Fruit fly (Drosophila melanogaster) whole organism, embryonic: Measurements from ENCODE around the gene mbm.

Source experiments
- Abd-B ChIP-seq: fragments of 200-800 bp; sonication (Bioruptor generic); optimal IDR thresholded peaks from 2 replicates; lab custom pipeline; 2018; ENCODE audit warnings: missing biosample characterization, mild to moderate bottlenecking, missing genetic modification characterization, moderate library complexity
- Ada2b ChIP-seq: fragments of 200-800 bp; sonication (Bioruptor generic); IDR thresholded peaks from 2 replicates; pipeline ENCODE4 v1.3.6; 2022; ENCODE audit warnings: missing biosample characterization, missing genetic modification characterization
- Antp ChIP-seq: fragments of 200-800 bp; sonication (Bioruptor generic); optimal IDR thresholded peaks from 3 replicates; lab custom pipeline; 2016; ENCODE audit warnings: missing biosample characterization, missing genetic modification characterization
- BtbVII ChIP-seq: fragments of 200-800 bp; sonication (Bioruptor generic); optimal IDR thresholded peaks from 3 replicates; lab custom pipeline; 2017; ENCODE audit warnings: missing biosample characterization, mild to moderate bottlenecking, missing genetic modification characterization
- CG10654 ChIP-seq: fragments of 200-800 bp; sonication (Bioruptor generic); optimal IDR thresholded peaks from 2 replicates; lab custom pipeline; 2016; ENCODE audit warnings: missing biosample characterization, missing genetic modification characterization
- CG11456 ChIP-seq: fragments of 200-800 bp; sonication (Bioruptor generic); IDR thresholded peaks from 3 replicates; pipeline ENCODE4 v1.3.6; 2022; ENCODE audit warnings: missing biosample characterization, missing genetic modification characterization
- CG11723 ChIP-seq: fragments of 200-800 bp; sonication (Bioruptor generic); optimal IDR thresholded peaks from 2 replicates; lab custom pipeline; 2017; ENCODE audit warnings: missing biosample characterization, mild to moderate bottlenecking, missing genetic modification characterization
- CG12391 ChIP-seq: fragments of 200-800 bp; sonication (Bioruptor generic); optimal IDR thresholded peaks from 3 replicates; lab custom pipeline; 2018; ENCODE audit warnings: missing biosample characterization, mild to moderate bottlenecking, missing genetic modification characterization, moderate library complexity
- CG12659 ChIP-seq: fragments of 200-800 bp; sonication (Bioruptor generic); optimal IDR thresholded peaks from 3 replicates; lab custom pipeline; 2017; ENCODE audit warnings: mild to moderate bottlenecking, missing biosample characterization, missing genetic modification reagents, missing genetic modification characterization
- CG12942 ChIP-seq: fragments of 200-800 bp; sonication (Bioruptor generic); optimal IDR thresholded peaks from 3 replicates; lab custom pipeline; 2016; ENCODE audit warnings: missing biosample characterization, missing genetic modification characterization
- CG13624 ChIP-seq: fragments of 200-800 bp; sonication (Bioruptor generic); optimal IDR thresholded peaks from 2 replicates; lab custom pipeline; 2016; ENCODE audit warnings: missing biosample characterization, missing genetic modification characterization
- CG14710 ChIP-seq: fragments of 200-800 bp; sonication (Bioruptor generic); optimal IDR thresholded peaks from 3 replicates; lab custom pipeline; 2019; ENCODE audit warnings: missing biosample characterization, mild to moderate bottlenecking, missing genetic modification characterization, moderate library complexity
- CG1603 ChIP-seq: fragments of 200-800 bp; sonication (Bioruptor generic); optimal IDR thresholded peaks from 2 replicates; lab custom pipeline; 2019; ENCODE audit warnings: missing biosample characterization, mild to moderate bottlenecking, missing genetic modification characterization, moderate library complexity
- CG16863 ChIP-seq: fragments of 200-800 bp; sonication (Bioruptor generic); optimal IDR thresholded peaks from 3 replicates; lab custom pipeline; 2016; ENCODE audit warnings: missing biosample characterization, missing genetic modification characterization
- CG17186 ChIP-seq: fragments of 200-800 bp; sonication (Bioruptor generic); optimal IDR thresholded peaks from 3 replicates; lab custom pipeline; 2017; ENCODE audit warnings: missing biosample characterization, missing genetic modification reagents, missing genetic modification characterization
- CG31224 ChIP-seq: fragments of 200-800 bp; sonication (Bioruptor generic); IDR thresholded peaks from 2 replicates; pipeline ENCODE4 v1.3.6; 2022; ENCODE audit warnings: missing biosample characterization, missing genetic modification characterization
- CG34224 ChIP-seq: fragments of 200-800 bp; sonication (Bioruptor generic); IDR thresholded peaks from 3 replicates; pipeline ENCODE4 v1.3.6; 2022; ENCODE audit warnings: missing biosample characterization, missing genetic modification characterization; ENCODE audit not compliant: partially characterized antibody
- CG3726 ChIP-seq: fragments of 200-800 bp; sonication (Bioruptor generic); IDR thresholded peaks from 3 replicates; pipeline ENCODE4, ENCODE4 v1.3.6; 2022; ENCODE audit warnings: missing biosample characterization, missing genetic modification characterization
- CG3847 ChIP-seq: fragments of 200-800 bp; sonication (Bioruptor generic); IDR thresholded peaks from 2 replicates; pipeline ENCODE4 v1.3.6; 2022; ENCODE audit warnings: missing biosample characterization, missing genetic modification characterization
- CG42726 ChIP-seq: fragments of 200-800 bp; sonication (Bioruptor generic); IDR thresholded peaks from 2 replicates; pipeline ENCODE4 v1.3.6; 2022; ENCODE audit warnings: missing biosample characterization, missing genetic modification characterization; ENCODE audit not compliant: partially characterized antibody
- CG6791 ChIP-seq: fragments of 200-800 bp; sonication (Bioruptor generic); IDR thresholded peaks from 3 replicates; pipeline ENCODE4 v1.3.6; 2022; ENCODE audit warnings: missing biosample characterization, missing genetic modification characterization; ENCODE audit not compliant: partially characterized antibody
- CG7963 ChIP-seq: fragments of 200-800 bp; sonication (Bioruptor generic); IDR thresholded peaks from 3 replicates; pipeline ENCODE4 v1.3.6; 2022; ENCODE audit warnings: missing biosample characterization, missing genetic modification characterization; ENCODE audit not compliant: partially characterized antibody
- CG8089 ChIP-seq: fragments of 200-800 bp; sonication (Bioruptor generic); optimal IDR thresholded peaks from 3 replicates; lab custom pipeline; 2016; ENCODE audit warnings: missing biosample characterization, missing genetic modification characterization
- CG9727 ChIP-seq: fragments of 200-800 bp; sonication (Bioruptor generic); optimal IDR thresholded peaks from 3 replicates; lab custom pipeline; 2017; ENCODE audit warnings: missing biosample characterization, mild to moderate bottlenecking, missing genetic modification characterization
- Dll ChIP-seq: fragments of 200-800 bp; sonication (Bioruptor generic); IDR thresholded peaks from 4 replicates; pipeline ENCODE4 v1.3.6; 2022; ENCODE audit warnings: missing biosample characterization, missing genetic modification characterization; ENCODE audit not compliant: partially characterized antibody
- Dref ChIP-seq: fragments of 200-800 bp; sonication (Bioruptor generic); IDR thresholded peaks from 2 replicates; pipeline ENCODE4 v1.3.6; 2022; ENCODE audit warnings: missing biosample characterization, missing genetic modification characterization
- ERR ChIP-seq: fragments of 200-800 bp; sonication (Bioruptor generic); optimal IDR thresholded peaks from 2 replicates; lab custom pipeline; 2016; ENCODE audit warnings: missing biosample characterization, missing genetic modification characterization
- Ets65A ChIP-seq: fragments of 200-800 bp; sonication (Bioruptor generic); peaks from one replicate; lab custom pipeline; 2016; ENCODE audit warnings: missing biosample characterization, missing genetic modification characterization
- HLHmδ ChIP-seq: fragments of 200-800 bp; sonication (Bioruptor generic); optimal IDR thresholded peaks from 2 replicates; lab custom pipeline; 2018; ENCODE audit warnings: missing biosample characterization, mild to moderate bottlenecking, missing genetic modification characterization, moderate library complexity
- Hmr ChIP-seq: fragments of 200-800 bp; sonication (Bioruptor generic); optimal IDR thresholded peaks from 3 replicates; lab custom pipeline; 2017; ENCODE audit warnings: mild to moderate bottlenecking, missing biosample characterization, missing genetic modification reagents, missing genetic modification characterization
- Lhr ChIP-seq: fragments of 200-800 bp; sonication (Bioruptor generic); optimal IDR thresholded peaks from 3 replicates; lab custom pipeline; 2017; ENCODE audit warnings: mild to moderate bottlenecking, missing biosample characterization, missing genetic modification reagents, missing genetic modification characterization
- MBD-R2 ChIP-seq: fragments of 200-800 bp; sonication (Bioruptor generic); IDR thresholded peaks from 2 replicates; pipeline ENCODE4 v1.3.6; 2022; ENCODE audit warnings: missing biosample characterization, missing genetic modification characterization
- Rfx ChIP-seq: fragments of 200-800 bp; sonication (Bioruptor generic); IDR thresholded peaks from 2 replicates; pipeline ENCODE4 v1.3.6; 2022; ENCODE audit warnings: missing biosample characterization, missing genetic modification characterization
- cas ChIP-seq: fragments of 200-800 bp; sonication (Bioruptor generic); IDR thresholded peaks from 2 replicates; pipeline ENCODE4 v1.3.6; 2022; ENCODE audit warnings: missing biosample characterization, missing genetic modification characterization
- chinmo ChIP-seq: fragments of 200-800 bp; sonication (Bioruptor generic); IDR thresholded peaks from 4 replicates; pipeline ENCODE4 v1.3.6; 2022; ENCODE audit warnings: missing biosample characterization, missing genetic modification characterization; ENCODE audit not compliant: partially characterized antibody
- hth ChIP-seq: fragments of >200 bp; optimal IDR thresholded peaks from 2 replicates; lab custom pipeline; 2017; ENCODE audit warnings: inconsistent platforms
- kah ChIP-seq: fragments of 200-800 bp; sonication (Bioruptor generic); optimal IDR thresholded peaks from 2 replicates; lab custom pipeline; 2018; ENCODE audit warnings: missing biosample characterization, mild to moderate bottlenecking, missing genetic modification characterization
- lab ChIP-seq: fragments of 200-800 bp; sonication (Bioruptor generic); optimal IDR thresholded peaks from 3 replicates; lab custom pipeline; 2017; ENCODE audit warnings: missing biosample characterization, missing genetic modification characterization, mild to moderate bottlenecking, moderate library complexity, missing genetic modification reagents
- nom ChIP-seq: fragments of 200-800 bp; sonication (Bioruptor generic); optimal IDR thresholded peaks from 2 replicates; lab custom pipeline; 2017; ENCODE audit warnings: missing biosample characterization, missing genetic modification characterization, mild to moderate bottlenecking, moderate library complexity, missing genetic modification reagents
- p53 ChIP-seq: fragments of 200-800 bp; sonication (Bioruptor generic); optimal IDR thresholded peaks from 2 replicates; lab custom pipeline; 2016; ENCODE audit warnings: missing biosample characterization, missing genetic modification characterization
- phol ChIP-seq: fragments of 200-800 bp; sonication (Bioruptor generic); optimal IDR thresholded peaks from 3 replicates; lab custom pipeline; 2018; ENCODE audit warnings: missing biosample characterization, mild to moderate bottlenecking, missing genetic modification characterization, moderate library complexity
- prd ChIP-seq, 3 experiments: fragments of >200 bp in 2 of 3; fragments of 200-800 bp in 1 of 3; sonication (Bioruptor generic) in 1 of 3; optimal IDR thresholded peaks in 2 of 3; IDR thresholded peaks in 1 of 3; 2 replicates in 2 of 3; 3 replicates in 1 of 3; pipeline versions ENCODE4 v1.3.6 to Lab custom; 2017 to 2022; ENCODE audit warnings: missing biosample characterization in 1 of 3, missing genetic modification characterization in 1 of 3
- rib ChIP-seq: fragments of 200-800 bp; sonication (Bioruptor generic); IDR thresholded peaks from 2 replicates; pipeline ENCODE4 v1.3.6; 2022; ENCODE audit warnings: missing biosample characterization, missing genetic modification characterization
- sima ChIP-seq: fragments of 200-800 bp; sonication (Bioruptor generic); optimal IDR thresholded peaks from 2 replicates; lab custom pipeline; 2016; ENCODE audit warnings: missing biosample characterization, missing genetic modification characterization
- slbo ChIP-seq: fragments of 200-800 bp; sonication (Bioruptor generic); IDR thresholded peaks from 2 replicates; pipeline ENCODE4 v1.3.6; 2022; ENCODE audit warnings: missing biosample characterization, missing genetic modification characterization
- stc ChIP-seq: fragments of 200-800 bp; sonication (Bioruptor generic); IDR thresholded peaks from 2 replicates; pipeline ENCODE4 v1.3.6; 2022; ENCODE audit warnings: missing biosample characterization, missing genetic modification characterization
- tin ChIP-seq: fragments of 200-800 bp; sonication (Bioruptor generic); optimal IDR thresholded peaks from 3 replicates; lab custom pipeline; 2016; ENCODE audit warnings: missing biosample characterization, missing genetic modification characterization
- trem ChIP-seq: fragments of 200-800 bp; optimal IDR thresholded peaks from 3 replicates; lab custom pipeline; 2019; ENCODE audit warnings: missing biosample characterization, mild to moderate bottlenecking, missing genetic modification characterization, moderate library complexity
- vfl ChIP-seq: fragments of 200-800 bp; sonication (Bioruptor generic); optimal IDR thresholded peaks from 2 replicates; lab custom pipeline; 2016; ENCODE audit warnings: missing biosample characterization, missing genetic modification characterization

Gene mbm

dm6 chr2L:277122-277671 is 3.7 kb upstream of the mbm start, which contains the start of gene smo (continued):
- TF ChIP-seq CG3847 (peak; percentile 62), CG7963 (GFP tag; lab: Robert Waterston, UW) (peak; percentile 73), kah (GFP tag; lab: Kevin White, UChicago) (no peak), chinmo (peak; percentile 83; the same call in 3 of the 4 replicates), lab (GFP tag; lab: Kevin White, UChicago) (no peak), rib (GFP tag; lab: Robert Waterston, UW) (no peak), CG8089 (GFP tag; lab: Kevin White, UChicago) (peak; percentile 29), CG12391 (tag; lab: Kevin White, UChicago) (peak; percentile 57), CG10654 (peak; percentile 56), cas (GFP tag; lab: Robert Waterston, UW) (0 out of 2 replicates have a peak, but pooled peaks have one; percentile 14), ERR (GFP tag; lab: Kevin White, UChicago) (peak; percentile 5), Rfx (GFP tag; lab: Robert Waterston, UW) (peak; percentile 57; the same call in 1 of the 2 replicates), CG13624 (GFP tag; lab: Kevin White, UChicago) (peak; percentile 24), prd (optimal IDR thresholded peaks at IDR 0.05; lab: Kevin White, UChicago) (no peak), prd (GFP tag; IDR thresholded peaks at IDR 0.05; lab: Robert Waterston, UW) (0 out of 3 replicates have a peak, but pooled peaks have one; percentile 23), Antp (GFP tag; lab: Kevin White, UChicago) (peak; percentile 30), tin (peak; percentile 29), CG11456 (0 out of 3 replicates have a peak, but pooled peaks have one; percentile 35), nom (GFP tag; lab: Kevin White, UChicago) (peak; percentile 23), Ets65A (GFP tag; lab: Kevin White, UChicago) (peak; percentile 90), CG14710 (peak; percentile 84), BtbVII (GFP tag; lab: Kevin White, UChicago) (no peak), CG12659 (GFP tag; lab: Kevin White, UChicago) (peak; percentile 88), Lhr (peak; percentile 65), vfl (GFP tag; lab: Kevin White, UChicago) (peak; percentile 3), stc (GFP tag; lab: Robert Waterston, UW) (no peak), Dll (GFP tag; lab: Robert Waterston, UW) (peak; percentile 86), hth (lab: Kevin White, UChicago) (no peak), CG3726 (GFP tag; lab: Robert Waterston, UW) (no peak), Abd-B (peak; percentile 80), sima (GFP tag; lab: Kevin White, UChicago) (no peak), CG1603 (tag; lab: Kevin White, UChicago) (peak; percentile 84), p53 (GFP tag; lab: Kevin White, UChicago) (peak; percentile 69), phol (tag; lab: Kevin White, UChicago) (peak; percentile 64), CG42726 (GFP tag; lab: Robert Waterston, UW) (peak; percentile 89), HLHmδ (GFP tag; lab: Kevin White, UChicago) (no peak), Dref (GFP tag; lab: Robert Waterston, UW) (peak; percentile 92), CG17186 (peak; percentile 96), MBD-R2 (GFP tag; lab: Robert Waterston, UW) (peak; percentile 79), CG16863 (GFP tag; lab: Kevin White, UChicago) (peak; percentile 96), CG6791 (peak; percentile 81; the same call in 2 of the 3 replicates), CG12942 (peak; percentile 27), CG11723 (GFP tag; lab: Kevin White, UChicago) (no peak), CG9727 (peak; percentile 47), Hmr (peak; percentile 60), slbo (peak; percentile 44; the same call in 1 of the 2 replicates), trem (peak; percentile 81), Ada2b (GFP tag; lab: Robert Waterston, UW) (no peak), CG31224 (GFP tag; lab: Robert Waterston, UW) (no peak), CG34224 (GFP tag; lab: Robert Waterston, UW) (peak; percentile 80)
